Fruit fly (Drosophila melanogaster): ENCODE results near the gene hzg.

hzg gene

DNA sequence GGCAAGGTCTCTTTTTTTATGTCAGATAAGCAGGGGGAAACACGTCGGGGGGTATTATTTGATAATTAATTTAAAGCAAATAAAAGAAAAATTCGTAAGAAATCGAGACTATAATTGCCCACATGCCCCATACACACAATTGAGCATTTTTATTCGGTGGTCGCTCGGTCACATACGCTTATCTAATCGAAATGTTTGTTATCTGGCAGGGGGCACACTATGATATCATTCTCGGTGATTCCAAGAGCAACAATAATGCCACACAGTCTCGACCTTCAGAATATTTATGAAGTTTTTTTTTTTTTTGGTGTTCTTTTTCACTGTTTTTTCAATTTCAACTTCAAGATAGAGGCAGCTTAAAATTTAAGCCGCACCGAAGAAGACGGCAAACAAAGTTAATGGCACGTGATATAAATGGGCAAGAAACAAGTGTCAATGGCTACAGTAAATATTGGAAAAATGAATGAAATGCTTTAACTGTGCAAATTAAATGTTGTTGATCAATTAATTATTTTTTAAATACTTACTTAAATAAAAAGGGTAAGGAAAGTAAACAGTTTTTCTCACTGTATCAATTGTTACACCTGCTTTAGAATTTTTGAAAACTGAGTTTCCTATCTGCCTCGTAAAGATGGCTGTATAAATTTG, 5.1 kb downstream of the hzg start:
- TF ChIP-seq Dbx (GFP tag; IDR thresholded peaks at IDR 0.05) (peak; percentile 39; the same call in 1 of the 3 replicates), CG7786 (GFP tag; optimal IDR thresholded peaks at IDR 0.05) (no peak), bsh (GFP tag; optimal IDR thresholded peaks at IDR 0.05) (peak in 1 of 2 experiments; percentile 53), lab (GFP tag; optimal IDR thresholded peaks at IDR 0.05) (peak; percentile 80), Fer3 (tag; optimal IDR thresholded peaks at IDR 0.05) (peak; percentile 53), D19B (GFP tag; optimal IDR thresholded peaks at IDR 0.05) (peak; percentile 18), vnd (GFP tag; IDR thresholded peaks at IDR 0.05; ENCODE audit: partially characterized antibody) (no peak), Max (GFP tag; optimal IDR thresholded peaks at IDR 0.05) (no peak), HmgZ (tag; optimal IDR thresholded peaks at IDR 0.05) (peak; percentile 43), CG2889 (GFP tag; IDR thresholded peaks at IDR 0.05) (0 out of 3 replicates have a peak, but pooled peaks have one; percentile 35), CG12299 (tag; optimal IDR thresholded peaks at IDR 0.05) (no peak), CHES-1-like (GFP tag; optimal IDR thresholded peaks at IDR 0.05) (no peak), CG13624 (GFP tag; optimal IDR thresholded peaks at IDR 0.05) (no peak), CG9817 (tag; optimal IDR thresholded peaks at IDR 0.05) (peak; percentile 49), PHDP (tag; optimal IDR thresholded peaks at IDR 0.05) (peak; percentile 63), Fer2 (tag; optimal IDR thresholded peaks at IDR 0.05) (peak; percentile 3), nerfin-1 (tag; optimal IDR thresholded peaks at IDR 0.05) (peak; percentile 10), chm (GFP tag; IDR thresholded peaks at IDR 0.05) (no peak; the same call in 1 of the 2 replicates), CG15269 (tag; optimal IDR thresholded peaks at IDR 0.05) (peak; percentile 71), salm (tag; optimal IDR thresholded peaks at IDR 0.05) (peak; percentile 25), CG18599 (GFP tag; optimal IDR thresholded peaks at IDR 0.05) (peak; percentile 47), prd (optimal IDR thresholded peaks at IDR 0.05) (no peak), prd (GFP tag; IDR thresholded peaks at IDR 0.05) (peak; percentile 68; the same call in 1 of the 3 replicates), CG12236 (GFP tag; optimal IDR thresholded peaks at IDR 0.05) (no peak), CG17328 (GFP tag; IDR thresholded peaks at IDR 0.05) (no peak), tup (GFP tag; optimal IDR thresholded peaks at IDR 0.05) (no peak), CG1529 (GFP tag; optimal IDR thresholded peaks at IDR 0.05) (no peak), CG8281 (tag; optimal IDR thresholded peaks at IDR 0.05) (peak; percentile 46), CG7556 (GFP tag; optimal IDR thresholded peaks at IDR 0.05) (peak; percentile 63), CG12219 (GFP tag; optimal IDR thresholded peaks at IDR 0.05) (peak; percentile 28), Dref (GFP tag; IDR thresholded peaks at IDR 0.05) (no peak), fd3F (GFP tag; optimal IDR thresholded peaks at IDR 0.05) (peak; percentile 41), row (GFP tag; IDR thresholded peaks at IDR 0.05) (peak; percentile 61; the same call in 2 of the 3 replicates), grn (GFP tag; optimal IDR thresholded peaks at IDR 0.05) (peak; percentile 48), crc (GFP tag; optimal IDR thresholded peaks at IDR 0.05) (no peak), onecut (GFP tag; IDR thresholded peaks at IDR 0.05) (no peak), CG14441 (GFP tag; IDR thresholded peaks at IDR 0.05) (peak; percentile 37), dysf (GFP tag; IDR thresholded peaks at IDR 0.05) (peak; percentile 65; the same call in 1 of the 3 replicates), MESR4 (GFP tag; optimal IDR thresholded peaks at IDR 0.05) (no peak), gem (tag; optimal IDR thresholded peaks at IDR 0.05) (peak; percentile 74), Asciz (GFP tag; optimal IDR thresholded peaks at IDR 0.05) (peak; percentile 38), Sox100B (GFP tag; optimal IDR thresholded peaks at IDR 0.05) (peak; percentile 30), sob (GFP tag; IDR thresholded peaks at IDR 0.05) (peak; percentile 67), cg (GFP tag; optimal IDR thresholded peaks at IDR 0.05) (peak; percentile 14), GATAe (GFP tag; conservative IDR thresholded peaks at IDR 0.05) (peak; percentile 65), E2f1 (GFP tag; IDR thresholded peaks at IDR 0.05) (peak; percentile 55), eve (GFP tag; optimal IDR thresholded peaks at IDR 0.05) (peak in 1 of 2 experiments; percentile 30), CG10543 (GFP tag; optimal IDR thresholded peaks at IDR 0.05) (peak; percentile 76), CG30020 (tag; optimal IDR thresholded peaks at IDR 0.05) (no peak)
